Worm (Caenorhabditis elegans) whole organism, L4 larva: Measurements from ENCODE around the gene dpr-1.

Experiments used
- T26A8.4 ChIP-seq: fragments of 200-800 bp; sonication (Bioruptor generic); IDR thresholded peaks from 2 replicates; pipeline ENCODE4 v1.3.6; 2022; ENCODE audit warnings: missing genetic modification characterization, missing compliant biosample characterization
- Y48G9A.11 ChIP-seq: fragments of 200-800 bp; sonication (Bioruptor generic); IDR thresholded peaks from 2 replicates; pipeline ENCODE4 v1.3.6; 2022; ENCODE audit warnings: missing genetic modification reagents, missing genetic modification characterization, missing compliant biosample characterization
- aha-1 ChIP-seq: fragments of 150-350 bp; peaks from one replicate; lab custom pipeline; 2014; ENCODE audit warnings: missing biosample characterization, missing genetic modification characterization
- aly-2 ChIP-seq: sonication (generic microtip); optimal IDR thresholded peaks from 2 replicates; lab custom pipeline; 2018; ENCODE audit warnings: missing biosample characterization, missing genetic modification characterization
- attf-4 ChIP-seq: sonication (generic microtip); optimal IDR thresholded peaks from 3 replicates; lab custom pipeline; 2017; ENCODE audit warnings: missing biosample characterization, missing genetic modification characterization
- ceh-32 ChIP-seq: sonication (generic microtip); optimal IDR thresholded peaks from 2 replicates; lab custom pipeline; 2016; ENCODE audit warnings: mild to moderate bottlenecking, missing genetic modification characterization, missing compliant biosample characterization; ENCODE audit not compliant: poor library complexity
- ceh-62 ChIP-seq: sonication (generic microtip); optimal IDR thresholded peaks from 2 replicates; lab custom pipeline; 2017; ENCODE audit warnings: missing biosample characterization, missing genetic modification characterization
- ces-1 ChIP-seq: fragments of 150-350 bp; sonication (generic microtip); optimal IDR thresholded peaks from 4 replicates; lab custom pipeline; 2014; ENCODE audit warnings: missing biosample characterization, missing genetic modification reagents, missing genetic modification characterization
- ctbp-1 ChIP-seq: fragments of 200-800 bp; sonication (Bioruptor generic); IDR thresholded peaks from 2 replicates; pipeline ENCODE4 v1.3.6; 2022; ENCODE audit warnings: missing genetic modification reagents, missing genetic modification characterization, missing compliant biosample characterization
- daf-16 ChIP-seq, 3 experiments: sonication (generic microtip); optimal IDR thresholded peaks; 2 replicates each; lab custom pipeline; 2016 to 2017; ENCODE audit warnings: missing genetic modification characterization in 3 of 3, missing genetic modification reagents in 3 of 3, mild to moderate bottlenecking in 2 of 3, missing compliant biosample characterization in 2 of 3, missing biosample characterization in 1 of 3, moderate library complexity in 1 of 3
- daf-8 ChIP-seq: fragments of 200-800 bp; sonication (Bioruptor generic); IDR thresholded peaks from 2 replicates; pipeline ENCODE4 v1.3.6; 2022; ENCODE audit warnings: missing genetic modification characterization, missing compliant biosample characterization
- dmd-9 ChIP-seq: fragments of 200-800 bp; sonication (Bioruptor generic); IDR thresholded peaks from 2 replicates; pipeline ENCODE4 v1.3.6; 2022; ENCODE audit warnings: missing genetic modification reagents, missing genetic modification characterization, missing compliant biosample characterization
- dpl-1 ChIP-seq: fragments of 150-350 bp; optimal IDR thresholded peaks from 2 replicates; lab custom pipeline; 2014; ENCODE audit warnings: missing biosample characterization, missing genetic modification reagents, missing genetic modification characterization
- duxl-1 ChIP-seq: sonication (generic microtip); optimal IDR thresholded peaks from 2 replicates; lab custom pipeline; 2016; ENCODE audit warnings: mild to moderate bottlenecking, missing genetic modification characterization, moderate library complexity, missing compliant biosample characterization; ENCODE audit not compliant: poor library complexity
- egl-27 ChIP-seq: sonication (generic microtip); optimal IDR thresholded peaks from 3 replicates; lab custom pipeline; 2017; ENCODE audit warnings: missing biosample characterization, missing genetic modification reagents, missing genetic modification characterization
- fos-1 ChIP-seq: fragments of 150-350 bp; optimal IDR thresholded peaks from 2 replicates; lab custom pipeline; 2014; ENCODE audit warnings: missing biosample characterization, missing genetic modification characterization
- hif-1 ChIP-seq, 2 experiments: sonication (generic microtip); optimal IDR thresholded peaks; 2 replicates each; lab custom pipeline; 2016 to 2017; ENCODE audit warnings: missing compliant biosample characterization in 2 of 2, missing genetic modification characterization in 2 of 2, missing genetic modification reagents in 2 of 2, missing genotype in 2 of 2, mild to moderate bottlenecking in 1 of 2
- hmg-1.1 ChIP-seq: fragments of 200-800 bp; sonication (Bioruptor generic); IDR thresholded peaks from 2 replicates; pipeline ENCODE4 v1.3.6; 2022; ENCODE audit warnings: missing genetic modification reagents, missing genetic modification characterization, missing compliant biosample characterization
- lin-13 ChIP-seq: fragments of 150-350 bp; optimal IDR thresholded peaks from 2 replicates; lab custom pipeline; 2014; ENCODE audit warnings: missing biosample characterization, missing genetic modification reagents, missing genetic modification characterization
- lir-3 ChIP-seq: sonication (generic microtip); optimal IDR thresholded peaks from 2 replicates; lab custom pipeline; 2016; ENCODE audit warnings: mild to moderate bottlenecking, missing genetic modification characterization, missing compliant biosample characterization
- mdl-1 ChIP-seq, 2 experiments: fragments of 150-350 bp in 1 of 2; sonication (generic microtip) in 1 of 2; optimal IDR thresholded peaks; 2 replicates each; lab custom pipeline; 2014 to 2017; ENCODE audit warnings: missing biosample characterization in 2 of 2, missing genetic modification characterization in 2 of 2
- mep-1 ChIP-seq: fragments of 150-350 bp; sonication (generic microtip); optimal IDR thresholded peaks from 3 replicates; lab custom pipeline; 2014; ENCODE audit warnings: missing biosample characterization, missing genetic modification characterization
- mxl-3 ChIP-seq: fragments of 200-800 bp; sonication (Bioruptor generic); optimal IDR thresholded peaks from 2 replicates; lab custom pipeline; 2018; ENCODE audit warnings: mild to moderate bottlenecking, missing genetic modification characterization, missing compliant biosample characterization
- nhr-102 ChIP-seq: sonication (generic microtip); optimal IDR thresholded peaks from 2 replicates; lab custom pipeline; 2016; ENCODE audit warnings: mild to moderate bottlenecking, missing genetic modification characterization, moderate library complexity, missing compliant biosample characterization
- nhr-11 ChIP-seq: fragments of 150-350 bp; optimal IDR thresholded peaks from 2 replicates; lab custom pipeline; 2014; ENCODE audit warnings: missing biosample characterization, missing genetic modification characterization
- nhr-111 ChIP-seq: fragments of 200-800 bp; sonication (Bioruptor generic); optimal IDR thresholded peaks from 2 replicates; lab custom pipeline; 2018; ENCODE audit warnings: mild to moderate bottlenecking, missing genetic modification characterization, missing compliant biosample characterization
- nhr-237 ChIP-seq: sonication (generic microtip); optimal IDR thresholded peaks from 2 replicates; lab custom pipeline; 2017; ENCODE audit warnings: missing biosample characterization, missing genetic modification characterization
- nhr-28 ChIP-seq: fragments of 150-350 bp; optimal IDR thresholded peaks from 2 replicates; lab custom pipeline; 2014; ENCODE audit warnings: missing biosample characterization, missing genetic modification characterization
- nhr-76 ChIP-seq: fragments of 150-350 bp; optimal IDR thresholded peaks from 2 replicates; lab custom pipeline; 2014; ENCODE audit warnings: missing biosample characterization, missing genetic modification characterization
- nhr-77 ChIP-seq: fragments of 150-350 bp; optimal IDR thresholded peaks from 2 replicates; lab custom pipeline; 2014; ENCODE audit warnings: missing biosample characterization, missing genetic modification characterization
- pha-4 ChIP-seq, 2 experiments: fragments of 150-350 bp in 1 of 2; fragments of 200-800 bp in 1 of 2; sonication (Bioruptor generic) in 1 of 2; IDR thresholded peaks in 1 of 2; optimal IDR thresholded peaks in 1 of 2; 2 replicates each; pipeline versions ENCODE4 v1.3.6 to Lab custom; 2014 to 2022; ENCODE audit warnings: missing genetic modification characterization in 2 of 2, missing genetic modification reagents in 2 of 2, missing biosample characterization in 1 of 2, missing compliant biosample characterization in 1 of 2
- php-3 ChIP-seq: fragments of 200-800 bp; sonication (Bioruptor generic); IDR thresholded peaks from 2 replicates; pipeline ENCODE4 v1.3.6; 2022; ENCODE audit warnings: missing genetic modification reagents, missing genetic modification characterization, missing compliant biosample characterization
- rbr-2 ChIP-seq: sonication (generic microtip); optimal IDR thresholded peaks from 2 replicates; lab custom pipeline; 2016; ENCODE audit warnings: missing genotype, missing genetic modification characterization, missing compliant biosample characterization
- set-16 ChIP-seq: fragments of 200-800 bp; sonication (Bioruptor generic); IDR thresholded peaks from 2 replicates; pipeline ENCODE4 v1.3.6; 2022; ENCODE audit warnings: missing genetic modification reagents, missing genetic modification characterization, missing compliant biosample characterization
- skn-1 ChIP-seq: fragments of 150-350 bp; optimal IDR thresholded peaks from 2 replicates; lab custom pipeline; 2014; ENCODE audit warnings: missing biosample characterization, missing genetic modification characterization
- snpc-1.2 ChIP-seq: fragments of 200-800 bp; sonication (Bioruptor generic); IDR thresholded peaks from 2 replicates; pipeline ENCODE4 v1.3.6; 2022; ENCODE audit warnings: missing genetic modification reagents, missing genetic modification characterization, missing compliant biosample characterization
- spr-1 ChIP-seq: sonication (generic microtip); optimal IDR thresholded peaks from 2 replicates; lab custom pipeline; 2016; ENCODE audit warnings: mild to moderate bottlenecking, missing genetic modification characterization, missing compliant biosample characterization
- tra-1 ChIP-seq: fragments of 200-800 bp; sonication (Bioruptor generic); IDR thresholded peaks from 2 replicates; pipeline ENCODE4 v1.3.6; 2022; ENCODE audit warnings: missing genetic modification reagents, missing genetic modification characterization, missing compliant biosample characterization
- zag-1 ChIP-seq: fragments of 150-350 bp; optimal IDR thresholded peaks from 2 replicates; lab custom pipeline; 2014; ENCODE audit warnings: missing biosample characterization, missing genetic modification characterization
- zfp-2 ChIP-seq: sonication (generic microtip); optimal IDR thresholded peaks from 2 replicates; lab custom pipeline; 2016; ENCODE audit warnings: mild to moderate bottlenecking, missing genetic modification characterization, missing compliant biosample characterization
- zfp-3 ChIP-seq: fragments of 200-800 bp; sonication (Bioruptor generic); conservative IDR thresholded peaks from 2 replicates; pipeline ENCODE4 v1.3.6; 2022; ENCODE audit warnings: missing genetic modification reagents, missing genetic modification characterization, missing compliant biosample characterization
- ztf-11 ChIP-seq: fragments of 150-350 bp; optimal IDR thresholded peaks from 2 replicates; lab custom pipeline; 2014; ENCODE audit warnings: missing biosample characterization, missing genetic modification characterization

dpr-1 gene

DNA sequence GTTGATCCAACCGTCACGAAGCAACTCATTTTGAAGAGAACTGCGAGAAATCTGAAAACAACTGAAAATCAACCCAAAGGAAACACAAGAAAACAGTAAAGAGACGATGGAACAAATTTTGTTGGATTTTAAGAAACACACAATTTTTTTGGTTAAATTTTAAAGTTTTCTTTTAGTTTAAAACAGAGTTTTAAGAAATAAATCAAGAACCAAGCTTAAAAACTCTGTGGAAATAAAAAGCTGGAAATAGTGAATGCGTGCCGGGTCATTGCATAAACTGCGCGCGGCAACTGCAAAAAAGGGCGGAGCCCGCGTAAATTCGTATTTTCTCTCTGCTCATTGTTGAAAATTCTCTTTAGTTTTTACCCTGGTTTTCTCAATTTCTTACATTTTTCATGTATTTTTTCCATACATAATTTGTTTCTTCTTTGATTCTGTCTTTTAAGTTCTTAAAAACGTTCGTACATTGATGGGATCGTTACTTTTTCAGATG is 20.0 kb upstream of the dpr-1 start, which contains the start of the genes algn-13 and R10D12.13 (continued):
- TF ChIP-seq duxl-1 (tag; lab: Kevin White, UChicago) (peak; percentile 54), nhr-102 (tag; lab: Kevin White, UChicago) (peak; percentile 19), aly-2 (tag; lab: Kevin White, UChicago) (no peak), dmd-9 (GFP tag; lab: Robert Waterston, UW) (no peak), lin-13 (GFP tag; lab: Kevin White, UChicago) (peak; percentile 7), nhr-77 (no peak), php-3 (GFP tag; lab: Robert Waterston, UW) (no peak), rbr-2 (tag; lab: Kevin White, UChicago) (peak; percentile 32), daf-8 (GFP tag; lab: Robert Waterston, UW) (no peak), nhr-111 (no peak), nhr-28 (tag; lab: Kevin White, UChicago) (peak; percentile 19), T26A8.4 (GFP tag; lab: Robert Waterston, UW) (peak; percentile 58; the same call in 1 of the 2 replicates), snpc-1.2 (GFP tag; lab: Robert Waterston, UW) (peak; percentile 61; the same call in 1 of the 2 replicates), ceh-62 (tag; lab: Kevin White, UChicago) (no peak), aha-1 (tag; lab: Kevin White, UChicago) (peak; percentile 81), nhr-76 (tag; lab: Kevin White, UChicago) (no peak), ces-1 (GFP tag; lab: Kevin White, UChicago) (peak; percentile 5), dpl-1 (GFP tag; lab: Kevin White, UChicago) (peak; percentile 70), egl-27 (tag; lab: Kevin White, UChicago) (no peak), mxl-3 (GFP tag; lab: Kevin White, UChicago) (no peak), tra-1 (no peak), zfp-2 (tag; lab: Kevin White, UChicago) (no peak), zfp-3 (GFP tag; lab: Robert Waterston, UW) (no peak), hmg-1.1 (GFP tag; lab: Robert Waterston, UW) (peak; percentile 63), nhr-11 (tag; lab: Kevin White, UChicago) (peak; percentile 1), pha-4 (GFP tag; IDR thresholded peaks at IDR 0.05; lab: Robert Waterston, UW) (peak; percentile 73; the same call in 1 of the 2 replicates), pha-4 (tag; optimal IDR thresholded peaks at IDR 0.05; lab: Kevin White, UChicago) (no peak), ceh-32 (no peak), mdl-1 (tag; optimal IDR thresholded peaks at IDR 0.05; lab: Kevin White, UChicago) (no peak), spr-1 (tag; lab: Kevin White, UChicago) (peak; percentile 41), ctbp-1 (GFP tag; lab: Robert Waterston, UW) (peak; percentile 43; the same call in 1 of the 2 replicates), zag-1 (no peak), lir-3 (tag; lab: Kevin White, UChicago) (no peak), Y48G9A.11 (0 out of 2 replicates have a peak, but pooled peaks have one; percentile 32), nhr-237 (no peak), daf-16 (GFP tag; optimal IDR thresholded peaks at IDR 0.05; lab: Kevin White, UChicago) (no peak), daf-16 (tag; optimal IDR thresholded peaks at IDR 0.05; lab: Kevin White, UChicago) (peak; percentile 27), hif-1 (tag; optimal IDR thresholded peaks at IDR 0.05; lab: Kevin White, UChicago) (peak in 1 of 2 experiments; percentile 10)

DNA sequence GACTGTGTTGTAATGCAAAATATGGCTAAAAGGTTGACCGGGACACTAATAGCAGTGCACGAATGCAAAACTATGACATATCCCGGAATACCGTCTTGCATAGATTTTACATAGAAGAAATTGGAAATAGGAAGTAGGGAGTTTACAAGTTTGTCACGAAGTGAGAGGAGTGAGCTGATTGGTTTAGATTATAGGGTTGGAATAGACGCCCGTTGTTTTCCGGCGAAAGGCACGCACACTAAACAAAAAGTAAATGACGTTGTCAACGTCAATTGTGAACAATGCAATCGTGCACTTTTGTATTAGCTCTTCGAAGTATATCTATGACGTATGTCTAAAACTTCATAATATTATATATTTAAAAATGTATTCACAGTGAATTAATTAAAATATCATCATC is 18.9 kb upstream of the dpr-1 start, which contains the start of gene srh-24:
srh-24 (minus strand) TSS at position 101 of the 400 bp plus-strand sequence.
- TF ChIP-seq hif-1 (tag; optimal IDR thresholded peaks at IDR 0.05; lab: Kevin White, UChicago) = no peak
- TF ChIP-seq attf-4 (tag; lab: Kevin White, UChicago) = no peak
- TF ChIP-seq set-16 = no peak
- TF ChIP-seq fos-1 = no peak
- TF ChIP-seq zag-1 = no peak
- no peak for TF ChIP-seq skn-1 (tag; lab: Kevin White, UChicago)
- no peak for TF ChIP-seq ztf-11 (tag; lab: Kevin White, UChicago)
- no peak for TF ChIP-seq mep-1 (tag; lab: Kevin White, UChicago)
